Fruit fly (Drosophila melanogaster) whole organism, embryonic: ENCODE results near the gene ppk20.

Source experiments
- ATbp ChIP-seq: fragments of 200-800 bp; sonication (Bioruptor generic); optimal IDR thresholded peaks from 2 replicates; lab custom pipeline; 2017; ENCODE audit warnings: missing biosample characterization, mild to moderate bottlenecking, missing genetic modification characterization, missing genetic modification reagents
- Ada2b ChIP-seq: fragments of 200-800 bp; sonication (Bioruptor generic); IDR thresholded peaks from 2 replicates; pipeline ENCODE4 v1.3.6; 2022; ENCODE audit warnings: missing biosample characterization, missing genetic modification characterization
- Awh ChIP-seq: fragments of 200-800 bp; sonication (Bioruptor generic); IDR thresholded peaks from 2 replicates; pipeline ENCODE4, ENCODE4 v1.3.6; 2022; ENCODE audit warnings: missing biosample characterization, missing genetic modification characterization
- CG10274 ChIP-seq: fragments of 200-800 bp; sonication (Bioruptor generic); optimal IDR thresholded peaks from 3 replicates; lab custom pipeline; 2017; ENCODE audit warnings: missing biosample characterization, mild to moderate bottlenecking, missing genetic modification characterization
- CG10654 ChIP-seq: fragments of 200-800 bp; sonication (Bioruptor generic); optimal IDR thresholded peaks from 2 replicates; lab custom pipeline; 2016; ENCODE audit warnings: missing biosample characterization, missing genetic modification characterization
- CG11398 ChIP-seq: fragments of 200-800 bp; sonication (Bioruptor generic); optimal IDR thresholded peaks from 2 replicates; lab custom pipeline; 2016; ENCODE audit warnings: missing biosample characterization, missing genetic modification characterization
- CG12391 ChIP-seq: fragments of 200-800 bp; sonication (Bioruptor generic); optimal IDR thresholded peaks from 3 replicates; lab custom pipeline; 2018; ENCODE audit warnings: missing biosample characterization, mild to moderate bottlenecking, missing genetic modification characterization, moderate library complexity
- CG15073 ChIP-seq: fragments of 200-800 bp; sonication (Bioruptor generic); optimal IDR thresholded peaks from 2 replicates; lab custom pipeline; 2016; ENCODE audit warnings: missing biosample characterization, missing genetic modification characterization
- CG1603 ChIP-seq: fragments of 200-800 bp; sonication (Bioruptor generic); optimal IDR thresholded peaks from 2 replicates; lab custom pipeline; 2019; ENCODE audit warnings: missing biosample characterization, mild to moderate bottlenecking, missing genetic modification characterization, moderate library complexity
- CG17912 ChIP-seq: fragments of 200-800 bp; sonication (Bioruptor generic); optimal IDR thresholded peaks from 2 replicates; lab custom pipeline; 2018; ENCODE audit warnings: missing biosample characterization, mild to moderate bottlenecking, missing genetic modification characterization
- CG18619 ChIP-seq: fragments of 200-800 bp; sonication (Bioruptor generic); optimal IDR thresholded peaks from 3 replicates; lab custom pipeline; 2017; ENCODE audit warnings: missing biosample characterization, mild to moderate bottlenecking, missing genetic modification characterization
- CG2116 ChIP-seq: fragments of 200-800 bp; sonication (Bioruptor generic); optimal IDR thresholded peaks from 3 replicates; lab custom pipeline; 2018; ENCODE audit warnings: missing biosample characterization, mild to moderate bottlenecking, missing genetic modification characterization
- CG3065 ChIP-seq: fragments of 200-800 bp; sonication (Bioruptor generic); optimal IDR thresholded peaks from 2 replicates; lab custom pipeline; 2016; ENCODE audit warnings: missing biosample characterization, missing genetic modification characterization
- CG4282 ChIP-seq: fragments of 200-800 bp; sonication (Bioruptor generic); optimal IDR thresholded peaks from 2 replicates; lab custom pipeline; 2016; ENCODE audit warnings: missing biosample characterization, missing genetic modification characterization
- CG5180 ChIP-seq: fragments of 200-800 bp; sonication (Bioruptor generic); optimal IDR thresholded peaks from 3 replicates; lab custom pipeline; 2017; ENCODE audit warnings: missing biosample characterization, missing genetic modification characterization, mild to moderate bottlenecking, moderate library complexity, missing genetic modification reagents
- CG7271 ChIP-seq: fragments of 200-800 bp; sonication (Bioruptor generic); optimal IDR thresholded peaks from 2 replicates; lab custom pipeline; 2018; ENCODE audit warnings: missing biosample characterization, mild to moderate bottlenecking, missing genetic modification characterization, moderate library complexity
- H15 ChIP-seq: fragments of 200-800 bp; sonication (Bioruptor generic); IDR thresholded peaks from 3 replicates; pipeline ENCODE4 v1.3.6; 2022; ENCODE audit warnings: missing biosample characterization, missing genetic modification characterization
- HLH3B ChIP-seq: fragments of 200-800 bp; sonication (Bioruptor generic); IDR thresholded peaks from 2 replicates; pipeline ENCODE4 v1.3.6; 2022; ENCODE audit warnings: missing biosample characterization, missing genetic modification characterization
- Nf-YA ChIP-seq: fragments of 200-800 bp; sonication (Bioruptor generic); IDR thresholded peaks from 2 replicates; pipeline ENCODE4 v1.3.6; 2022; ENCODE audit warnings: missing biosample characterization, missing genetic modification characterization
- Pdp1 ChIP-seq, 2 experiments: fragments of 200-800 bp; sonication (Bioruptor generic); optimal IDR thresholded peaks; 3 replicates each; lab custom pipeline; 2016; ENCODE audit warnings: missing biosample characterization in 2 of 2, missing genetic modification characterization in 2 of 2, mild to moderate bottlenecking in 1 of 2, moderate library complexity in 1 of 2
- Sin3A ChIP-seq: fragments of >200 bp; optimal IDR thresholded peaks from 2 replicates; lab custom pipeline; 2018
- Sox102F ChIP-seq: fragments of 200-800 bp; sonication (Bioruptor generic); optimal IDR thresholded peaks from 2 replicates; lab custom pipeline; 2018; ENCODE audit warnings: missing biosample characterization, mild to moderate bottlenecking, missing genetic modification characterization, moderate library complexity
- Xrp1 ChIP-seq: fragments of 200-800 bp; sonication (Bioruptor generic); IDR thresholded peaks from 2 replicates; pipeline ENCODE4 v1.3.6; 2022; ENCODE audit warnings: missing biosample characterization, missing genetic modification characterization
- aop ChIP-seq: fragments of 200-800 bp; sonication (Bioruptor generic); IDR thresholded peaks from 2 replicates; pipeline ENCODE4 v1.3.6; 2022; ENCODE audit warnings: missing biosample characterization, missing genetic modification characterization
- ap ChIP-seq: fragments of 200-800 bp; sonication (Bioruptor generic); IDR thresholded peaks from 2 replicates; pipeline ENCODE4 v1.3.6; 2022; ENCODE audit warnings: missing biosample characterization, missing genetic modification characterization
- ara ChIP-seq: fragments of 200-800 bp; sonication (Bioruptor generic); IDR thresholded peaks from 2 replicates; pipeline ENCODE4 v1.3.6; 2022; ENCODE audit warnings: missing biosample characterization, missing genetic modification characterization
- ase ChIP-seq: fragments of 200-800 bp; sonication (Bioruptor generic); IDR thresholded peaks from 3 replicates; pipeline ENCODE4 v1.3.6; 2022; ENCODE audit warnings: missing biosample characterization, missing genetic modification characterization
- bab2 ChIP-seq: fragments of 200-800 bp; sonication (Bioruptor generic); optimal IDR thresholded peaks from 2 replicates; lab custom pipeline; 2016; ENCODE audit warnings: missing biosample characterization, missing genetic modification characterization
- ci ChIP-seq: fragments of 200-800 bp; sonication (Bioruptor generic); IDR thresholded peaks from 3 replicates; pipeline ENCODE4 v1.3.6; 2022; ENCODE audit warnings: missing biosample characterization, missing genetic modification characterization
- croc ChIP-seq: fragments of 200-800 bp; sonication (Bioruptor generic); conservative IDR thresholded peaks from 3 replicates; pipeline ENCODE4 v1.3.6; 2022; ENCODE audit warnings: missing biosample characterization, missing genetic modification characterization
- cwo ChIP-seq: fragments of 200-800 bp; sonication (Bioruptor generic); optimal IDR thresholded peaks from 3 replicates; lab custom pipeline; 2017; ENCODE audit warnings: missing biosample characterization, missing genetic modification characterization, mild to moderate bottlenecking, moderate library complexity, missing genetic modification reagents
- dmrt99B ChIP-seq: fragments of 200-800 bp; sonication (Bioruptor generic); optimal IDR thresholded peaks from 2 replicates; lab custom pipeline; 2018; ENCODE audit warnings: missing biosample characterization, mild to moderate bottlenecking, missing genetic modification characterization, moderate library complexity
- dysf ChIP-seq: fragments of 200-800 bp; sonication (Bioruptor generic); IDR thresholded peaks from 3 replicates; pipeline ENCODE4 v1.3.6; 2022; ENCODE audit warnings: missing biosample characterization, missing genetic modification characterization
- ems ChIP-seq: fragments of 200-800 bp; sonication (Bioruptor generic); optimal IDR thresholded peaks from 3 replicates; lab custom pipeline; 2016; ENCODE audit warnings: missing biosample characterization, missing genetic modification characterization
- esg ChIP-seq: fragments of 200-800 bp; sonication (Bioruptor generic); conservative IDR thresholded peaks from 2 replicates; pipeline ENCODE4 v1.3.6; 2022; ENCODE audit warnings: missing biosample characterization, missing genetic modification characterization
- fd96Cb ChIP-seq: fragments of 200-800 bp; sonication (Bioruptor generic); optimal IDR thresholded peaks from 2 replicates; lab custom pipeline; 2018; ENCODE audit warnings: missing biosample characterization, mild to moderate bottlenecking, missing genetic modification characterization, moderate library complexity
- fu2 ChIP-seq: fragments of 200-800 bp; sonication (Bioruptor generic); optimal IDR thresholded peaks from 2 replicates; lab custom pipeline; 2016; ENCODE audit warnings: missing biosample characterization, missing genetic modification characterization
- gem ChIP-seq: fragments of 200-800 bp; sonication (Bioruptor generic); optimal IDR thresholded peaks from 2 replicates; lab custom pipeline; 2019; ENCODE audit warnings: missing biosample characterization, mild to moderate bottlenecking, missing genetic modification characterization, moderate library complexity
- h ChIP-seq: fragments of >200 bp; optimal IDR thresholded peaks from 2 replicates; lab custom pipeline; 2017
- hkb ChIP-seq, 2 experiments: fragments of 200-800 bp in 1 of 2; fragments of >200 bp in 1 of 2; sonication (Bioruptor generic) in 1 of 2; IDR thresholded peaks in 1 of 2; optimal IDR thresholded peaks in 1 of 2; 2 replicates each; pipeline versions ENCODE4 v1.3.6 to Lab custom; 2017 to 2022; ENCODE audit warnings: missing biosample characterization in 1 of 2, missing genetic modification characterization in 1 of 2
- inv ChIP-seq: fragments of 200-800 bp; sonication (Bioruptor generic); IDR thresholded peaks from 2 replicates; pipeline ENCODE4 v1.3.6; 2022; ENCODE audit warnings: missing biosample characterization, missing genetic modification characterization; ENCODE audit not compliant: partially characterized antibody
- lmd ChIP-seq: fragments of 200-800 bp; sonication (Bioruptor generic); IDR thresholded peaks from 2 replicates; pipeline ENCODE4 v1.3.6; 2022; ENCODE audit warnings: missing biosample characterization, missing genetic modification characterization
- ranshi ChIP-seq: fragments of 200-800 bp; sonication (Bioruptor generic); IDR thresholded peaks from 2 replicates; pipeline ENCODE4 v1.3.6; 2022; ENCODE audit warnings: missing biosample characterization, missing genetic modification characterization
- row ChIP-seq: fragments of 200-800 bp; sonication (Bioruptor generic); IDR thresholded peaks from 3 replicates; pipeline ENCODE4 v1.3.6; 2022; ENCODE audit warnings: missing biosample characterization, missing genetic modification characterization
- salm ChIP-seq: fragments of 200-800 bp; sonication (Bioruptor generic); optimal IDR thresholded peaks from 2 replicates; lab custom pipeline; 2018; ENCODE audit warnings: missing biosample characterization, mild to moderate bottlenecking, missing genetic modification characterization
- sens ChIP-seq: fragments of 200-800 bp; sonication (Bioruptor generic); peaks from one replicate; lab custom pipeline; 2016; ENCODE audit warnings: missing biosample characterization, missing genetic modification characterization
- sisA ChIP-seq: fragments of 200-800 bp; sonication (Bioruptor generic); IDR thresholded peaks from 2 replicates; pipeline ENCODE4 v1.3.6; 2022; ENCODE audit warnings: missing biosample characterization, missing genetic modification characterization
- so ChIP-seq: fragments of 200-800 bp; sonication (Bioruptor generic); IDR thresholded peaks from 3 replicates; pipeline ENCODE4 v1.3.6; 2022; ENCODE audit warnings: missing biosample characterization, missing genetic modification characterization
- sr ChIP-seq: fragments of 200-800 bp; sonication (Bioruptor generic); IDR thresholded peaks from 3 replicates; pipeline ENCODE4 v1.3.6; 2022; ENCODE audit warnings: missing biosample characterization, missing genetic modification characterization
- ttk ChIP-seq: fragments of 200-800 bp; sonication (Bioruptor generic); IDR thresholded peaks from 2 replicates; pipeline ENCODE4 v2.1.2; 2022; ENCODE audit warnings: missing biosample characterization, missing genetic modification characterization
- wor ChIP-seq: fragments of 200-800 bp; sonication (Bioruptor generic); IDR thresholded peaks from 2 replicates; pipeline ENCODE4 v1.3.6; 2022; ENCODE audit warnings: missing biosample characterization, missing genetic modification characterization

The ppk20 gene

dm6 chr3R:29717519-29717918 lies 48.8 kb upstream of the ppk20 start (continued):
- TF ChIP-seq fu2 (GFP tag; lab: Kevin White, UChicago) (no peak), aop (GFP tag; lab: Robert Waterston, UW) (no peak), CG10274 (GFP tag; lab: Kevin White, UChicago) (no peak), CG4282 (GFP tag; lab: Kevin White, UChicago) (no peak), Nf-YA (GFP tag; lab: Robert Waterston, UW) (0 out of 2 replicates have a peak, but pooled peaks have one; percentile 19), sens (peak; percentile 69), CG5180 (GFP tag; lab: Kevin White, UChicago) (no peak), H15 (GFP tag; lab: Robert Waterston, UW) (0 out of 3 replicates have a peak, but pooled peaks have one; percentile 16), ci (GFP tag; lab: Robert Waterston, UW) (peak; percentile 75), CG1603 (tag; lab: Kevin White, UChicago) (peak; percentile 59), ttk (GFP tag; lab: Robert Waterston, UW) (peak; percentile 64), CG18619 (no peak), salm (peak; percentile 32), dysf (GFP tag; lab: Robert Waterston, UW) (peak; percentile 30; the same call in 1 of the 3 replicates), ase (GFP tag; lab: Robert Waterston, UW) (peak; percentile 34; the same call in 1 of the 3 replicates), so (GFP tag; lab: Robert Waterston, UW) (peak; percentile 24; the same call in 1 of the 3 replicates), gem (peak; percentile 72), inv (GFP tag; lab: Robert Waterston, UW) (no peak), Sox102F (GFP tag; lab: Kevin White, UChicago) (peak; percentile 73), ranshi (peak; percentile 26; the same call in 1 of the 2 replicates), CG11398 (no peak), CG17912 (no peak), wor (no peak), HLH3B (peak; percentile 43), ap (no peak), cwo (GFP tag; lab: Kevin White, UChicago) (peak; percentile 24), Xrp1 (GFP tag; lab: Robert Waterston, UW) (peak; percentile 30; the same call in 1 of the 2 replicates), row (GFP tag; lab: Robert Waterston, UW) (peak; percentile 47), lmd (GFP tag; lab: Robert Waterston, UW) (peak; percentile 38; the same call in 1 of the 2 replicates), fd96Cb (tag; lab: Kevin White, UChicago) (peak; percentile 45), Awh (no peak), sr (GFP tag; lab: Robert Waterston, UW) (no peak), ara (GFP tag; lab: Robert Waterston, UW) (peak; percentile 23; the same call in 1 of the 2 replicates), croc (peak; percentile 21; the same call in 1 of the 3 replicates), CG15073 (GFP tag; lab: Kevin White, UChicago) (no peak), bab2 (GFP tag; lab: Kevin White, UChicago) (peak; percentile 31), hkb (optimal IDR thresholded peaks at IDR 0.05; lab: Kevin White, UChicago) (no peak), hkb (GFP tag; IDR thresholded peaks at IDR 0.05; lab: Robert Waterston, UW) (peak; percentile 35; the same call in 1 of the 2 replicates), sisA (peak; percentile 59), CG10654 (GFP tag; lab: Kevin White, UChicago) (peak; percentile 11), CG7271 (tag; lab: Kevin White, UChicago) (no peak), ATbp (GFP tag; lab: Kevin White, UChicago) (peak; percentile 63), ems (GFP tag; lab: Kevin White, UChicago) (no peak), CG12391 (tag; lab: Kevin White, UChicago) (peak; percentile 39), esg (peak; percentile 43), Pdp1 (GFP tag; optimal IDR thresholded peaks at IDR 0.05; lab: Kevin White, UChicago) (peak in 1 of 2 experiments; percentile 17), dmrt99B (peak; percentile 74), CG2116 (no peak), h (lab: Kevin White, UChicago) (no peak), Ada2b (no peak), CG3065 (GFP tag; lab: Kevin White, UChicago) (no peak), Sin3A (no peak)
